Fruit fly (Drosophila melanogaster): ENCODE data around the gene CG3040.

Gene CG3040

dm6 chrX:7000444-7001134, 27.4 kb upstream of the CG3040 start (continued):
- TF ChIP-seq CG8632 (GFP tag; optimal IDR thresholded peaks at IDR 0.05): peak; percentile 34
- no peak for TF ChIP-seq eg (GFP tag; IDR thresholded peaks at IDR 0.05)
- TF ChIP-seq CG6808 (GFP tag; optimal IDR thresholded peaks at IDR 0.05): peak; percentile 38
- peak; percentile 35 for TF ChIP-seq Sox14 (GFP tag; optimal IDR thresholded peaks at IDR 0.05)
- peak; percentile 34 for TF ChIP-seq fd59A (GFP tag; optimal IDR thresholded peaks at IDR 0.05)
- TF ChIP-seq ss (GFP tag; optimal IDR thresholded peaks at IDR 0.05): peak in 1 of 2 experiments; percentile 54
- TF ChIP-seq CG32006 (GFP tag; optimal IDR thresholded peaks at IDR 0.05): peak; percentile 65
- TF ChIP-seq Eip75B (GFP tag; optimal IDR thresholded peaks at IDR 0.05): peak; percentile 53

- TF ChIP-seq CG31627 (GFP tag; optimal IDR thresholded peaks at IDR 0.05) (no peak), CG11902 (GFP tag; optimal IDR thresholded peaks at IDR 0.05) (no peak), CG7368 (GFP tag; optimal IDR thresholded peaks at IDR 0.05) (no peak), dac (GFP tag; optimal IDR thresholded peaks at IDR 0.05) (no peak), CG6163 (GFP tag; IDR thresholded peaks at IDR 0.05) (peak; percentile 74; the same call in 2 of the 3 replicates), CG6854 (GFP tag; optimal IDR thresholded peaks at IDR 0.05) (peak; percentile 79), CG8119 (GFP tag; IDR thresholded peaks at IDR 0.05) (peak; percentile 71), Ets96B (tag; optimal IDR thresholded peaks at IDR 0.05) (no peak), CG9139 (GFP tag; optimal IDR thresholded peaks at IDR 0.05) (peak; percentile 42), CG6276 (GFP tag; optimal IDR thresholded peaks at IDR 0.05) (peak; percentile 5), acj6 (GFP tag; optimal IDR thresholded peaks at IDR 0.05) (no peak), Sox102F (GFP tag; optimal IDR thresholded peaks at IDR 0.05) (peak; percentile 22), spab (GFP tag; optimal IDR thresholded peaks at IDR 0.05) (no peak), CG15336 (GFP tag; IDR thresholded peaks at IDR 0.05) (peak; percentile 48; the same call in 1 of the 2 replicates), CG1621 (tag; optimal IDR thresholded peaks at IDR 0.05) (peak; percentile 17), dsx (GFP tag; optimal IDR thresholded peaks at IDR 0.05; ENCODE audit: poor library complexity, severe bottlenecking) (peak; percentile 39), ss (GFP tag; optimal IDR thresholded peaks at IDR 0.05) (peak; percentile 25 to 29), svp (GFP tag) (peak; percentile 59), CG32006 (GFP tag; optimal IDR thresholded peaks at IDR 0.05) (no peak), Lpt (GFP tag; optimal IDR thresholded peaks at IDR 0.05) (peak; percentile 24), fd85E (GFP tag; optimal IDR thresholded peaks at IDR 0.05) (peak; percentile 15), OdsH (GFP tag; optimal IDR thresholded peaks at IDR 0.05) (no peak), fkh (GFP tag; optimal IDR thresholded peaks at IDR 0.05) (peak; percentile 71), Gug (GFP tag; IDR thresholded peaks at IDR 0.05) (0 out of 2 replicates have a peak, but pooled peaks have one; percentile 8), cyc (GFP tag; optimal IDR thresholded peaks at IDR 0.05) (no peak), CG34406 (GFP tag; optimal IDR thresholded peaks at IDR 0.05) (no peak), eg (GFP tag; IDR thresholded peaks at IDR 0.05) (peak; percentile 62; the same call in 1 of the 3 replicates), CG10669 (GFP tag; optimal IDR thresholded peaks at IDR 0.05) (no peak), Sox14 (GFP tag; optimal IDR thresholded peaks at IDR 0.05) (peak; percentile 22), Eip75B (GFP tag; optimal IDR thresholded peaks at IDR 0.05) (no peak), CG3032 (tag; optimal IDR thresholded peaks at IDR 0.05) (no peak), achi (GFP tag; optimal IDR thresholded peaks at IDR 0.05) (no peak), CG3919 (GFP tag; optimal IDR thresholded peaks at IDR 0.05) (peak; percentile 13), lz (GFP tag; optimal IDR thresholded peaks at IDR 0.05) (no peak), Blimp-1 (GFP tag; optimal IDR thresholded peaks at IDR 0.05) (no peak), Hr39 (GFP tag; optimal IDR thresholded peaks at IDR 0.05) (no peak), Eip78C (GFP tag) (peak; percentile 32), vri (GFP tag; optimal IDR thresholded peaks at IDR 0.05) (peak; percentile 65)
Measured at dm6 chrX:6998492-6998852, 25.3 kb upstream of the CG3040 start, which contains the start of gene Inx2. Inx2 (plus strand) TSS chrX:6998672.

Measured in whole organism, prepupa.